Worm (Caenorhabditis elegans) whole organism, L3 larva: ENCODE measurements around the gene K03A1.4.

Experiments
- ceh-82 ChIP-seq: fragments of 150-350 bp; optimal IDR thresholded peaks from 2 replicates; lab custom pipeline; 2014; ENCODE audit warnings: missing biosample characterization, missing genetic modification characterization
- ceh-9 ChIP-seq: sonication (generic microtip); optimal IDR thresholded peaks from 2 replicates; lab custom pipeline; 2018; ENCODE audit warnings: missing biosample characterization, missing genetic modification characterization
- fkh-10 ChIP-seq: sonication (generic microtip); optimal IDR thresholded peaks from 2 replicates; lab custom pipeline; 2017; ENCODE audit warnings: missing biosample characterization, missing genetic modification reagents, missing genetic modification characterization
- fos-1 ChIP-seq: fragments of 150-350 bp; optimal IDR thresholded peaks from 2 replicates; lab custom pipeline; 2014; ENCODE audit warnings: missing biosample characterization, missing genetic modification characterization
- jun-1 ChIP-seq: fragments of 150-350 bp; optimal IDR thresholded peaks from 2 replicates; lab custom pipeline; 2014; ENCODE audit warnings: missing biosample characterization, missing genetic modification reagents, missing genetic modification characterization
- mdl-1 ChIP-seq: fragments of 150-350 bp; optimal IDR thresholded peaks from 2 replicates; lab custom pipeline; 2014; ENCODE audit warnings: missing biosample characterization, missing genetic modification characterization
- nhr-237 ChIP-seq: fragments of 150-350 bp; optimal IDR thresholded peaks from 2 replicates; lab custom pipeline; 2014; ENCODE audit warnings: missing biosample characterization, missing genetic modification characterization
- nhr-28 ChIP-seq: fragments of 150-350 bp; optimal IDR thresholded peaks from 2 replicates; lab custom pipeline; 2014; ENCODE audit warnings: missing biosample characterization, missing genetic modification characterization
- nhr-77 ChIP-seq: fragments of 150-350 bp; optimal IDR thresholded peaks from 2 replicates; lab custom pipeline; 2014; ENCODE audit warnings: missing biosample characterization, missing genetic modification characterization

DNA sequence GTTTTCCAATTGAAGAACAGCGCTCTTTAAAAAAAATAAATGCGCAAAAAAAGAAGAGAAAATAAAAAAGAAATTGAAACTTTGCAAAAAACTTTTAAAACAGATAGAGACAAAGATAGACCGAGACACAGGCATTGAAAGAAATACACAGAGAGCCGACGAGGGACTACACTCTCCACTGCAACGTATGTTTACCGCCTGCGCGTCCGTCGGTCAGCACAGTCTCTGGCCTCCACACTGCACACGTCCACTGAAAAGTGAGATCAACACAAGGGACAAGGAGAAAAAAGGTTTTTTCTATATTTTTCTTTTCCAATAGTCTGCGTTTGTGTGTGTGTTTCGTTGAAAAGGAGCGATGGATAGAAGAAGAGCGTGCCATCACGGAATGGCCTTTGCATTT, 7.9 kb upstream of the K03A1.4 start:
- TF ChIP-seq nhr-28 (tag; lab: Kevin White, UChicago) (no peak), ceh-9 (tag; lab: Kevin White, UChicago) (no peak), nhr-77 (no peak), fkh-10 (GFP tag; lab: Kevin White, UChicago) (no peak), nhr-237 (tag; lab: Kevin White, UChicago) (no peak), fos-1 (tag; lab: Kevin White, UChicago) (no peak), mdl-1 (peak; percentile 12), ceh-82 (tag; lab: Kevin White, UChicago) (no peak), jun-1 (tag; lab: Kevin White, UChicago) (no peak)
